Worm (Caenorhabditis elegans): ENCODE data around the gene mks-5.

- TF ChIP-seq dpl-1 (GFP tag; optimal IDR thresholded peaks at IDR 0.05) (no peak), snpc-4 (GFP tag; optimal IDR thresholded peaks at IDR 0.05) (no peak), snpc-4 (tag; optimal IDR thresholded peaks at IDR 0.05) (no peak), ama-1 (optimal IDR thresholded peaks at IDR 0.05) (no peak), ama-1 (GFP tag; optimal IDR thresholded peaks at IDR 0.05) (no peak), ztf-25 (GFP tag; IDR thresholded peaks at IDR 0.05) (no peak), nfyb-1 (GFP tag; IDR thresholded peaks at IDR 0.05) (no peak)
Measured at ce11 chrII:10706038-10706437, 14.0 kb upstream of the mks-5 start.

Data from whole organism, young adult.